Fruit fly (Drosophila melanogaster) whole organism, embryonic: ENCODE data around the gene CG33124.
A peak's percentile ranks its signal among the peaks of the same experiment; 100 is the strongest.

Source experiments
- CG10431 ChIP-seq: fragments of 200-800 bp; sonication (Bioruptor generic); optimal IDR thresholded peaks from 3 replicates; lab custom pipeline; 2018; ENCODE audit warnings: missing biosample characterization, mild to moderate bottlenecking, missing genetic modification characterization
- CG10462 ChIP-seq: fragments of 200-800 bp; sonication (Bioruptor generic); optimal IDR thresholded peaks from 2 replicates; lab custom pipeline; 2016; ENCODE audit warnings: missing biosample characterization, missing genetic modification characterization
- CG11398 ChIP-seq: fragments of 200-800 bp; sonication (Bioruptor generic); optimal IDR thresholded peaks from 2 replicates; lab custom pipeline; 2016; ENCODE audit warnings: missing biosample characterization, missing genetic modification characterization
- CG11560 ChIP-seq: fragments of 200-800 bp; sonication (Bioruptor generic); IDR thresholded peaks from 3 replicates; pipeline ENCODE4 v1.3.6; 2022; ENCODE audit warnings: missing biosample characterization, missing genetic modification characterization
- CG16813 ChIP-seq: fragments of 200-800 bp; sonication (Bioruptor generic); IDR thresholded peaks from 3 replicates; pipeline ENCODE4 v1.3.6; 2022; ENCODE audit warnings: missing biosample characterization, missing genetic modification characterization; ENCODE audit not compliant: partially characterized antibody
- CG17328 ChIP-seq: fragments of 200-800 bp; sonication (Bioruptor generic); IDR thresholded peaks from 2 replicates; pipeline ENCODE4 v1.3.6; 2022; ENCODE audit warnings: missing biosample characterization, missing genetic modification characterization
- CG17359 ChIP-seq: fragments of 200-800 bp; sonication (Bioruptor generic); optimal IDR thresholded peaks from 3 replicates; lab custom pipeline; 2018; ENCODE audit warnings: missing biosample characterization, mild to moderate bottlenecking, missing genetic modification characterization, moderate library complexity
- CG17829 ChIP-seq: fragments of 200-800 bp; optimal IDR thresholded peaks from 2 replicates; lab custom pipeline; 2019; ENCODE audit warnings: missing biosample characterization, mild to moderate bottlenecking, missing genetic modification characterization, moderate library complexity
- CG32532 ChIP-seq: fragments of 200-800 bp; sonication (Bioruptor generic); IDR thresholded peaks from 2 replicates; pipeline ENCODE4 v1.3.6; 2022; ENCODE audit warnings: missing biosample characterization, missing genetic modification characterization
- CG4360 ChIP-seq: fragments of 200-800 bp; sonication (Bioruptor generic); IDR thresholded peaks from 2 replicates; pipeline ENCODE4 v1.3.6; 2022; ENCODE audit warnings: missing biosample characterization, missing genetic modification characterization
- CG43689 ChIP-seq: fragments of 200-800 bp; sonication (Bioruptor generic); IDR thresholded peaks from 2 replicates; pipeline ENCODE4 v1.3.6; 2022; ENCODE audit warnings: missing biosample characterization, missing genetic modification characterization
- CG4404 ChIP-seq: fragments of 200-800 bp; sonication (Bioruptor generic); IDR thresholded peaks from 2 replicates; pipeline ENCODE4 v1.3.6; 2022; ENCODE audit warnings: missing biosample characterization, missing genetic modification characterization
- CG4854 ChIP-seq: fragments of 200-800 bp; sonication (Bioruptor generic); optimal IDR thresholded peaks from 2 replicates; lab custom pipeline; 2016; ENCODE audit warnings: missing biosample characterization, missing genetic modification characterization, inconsistent platforms
- CG7963 ChIP-seq: fragments of 200-800 bp; sonication (Bioruptor generic); IDR thresholded peaks from 3 replicates; pipeline ENCODE4 v1.3.6; 2022; ENCODE audit warnings: missing biosample characterization, missing genetic modification characterization; ENCODE audit not compliant: partially characterized antibody
- CG7987 ChIP-seq: fragments of 200-800 bp; sonication (Bioruptor generic); optimal IDR thresholded peaks from 2 replicates; lab custom pipeline; 2018; ENCODE audit warnings: missing biosample characterization, mild to moderate bottlenecking, missing genetic modification characterization, moderate library complexity
- CG9727 ChIP-seq: fragments of 200-800 bp; sonication (Bioruptor generic); optimal IDR thresholded peaks from 3 replicates; lab custom pipeline; 2017; ENCODE audit warnings: missing biosample characterization, mild to moderate bottlenecking, missing genetic modification characterization
- CG9876 ChIP-seq: fragments of 200-800 bp; sonication (Bioruptor generic); optimal IDR thresholded peaks from 2 replicates; lab custom pipeline; 2016; ENCODE audit warnings: missing biosample characterization, missing genetic modification characterization
- CoRest ChIP-seq: fragments of 200-800 bp; sonication (Bioruptor generic); optimal IDR thresholded peaks from 3 replicates; lab custom pipeline; 2018; ENCODE audit warnings: missing biosample characterization, mild to moderate bottlenecking, missing genetic modification characterization, moderate library complexity
- D ChIP-seq, 2 experiments: fragments of 200-800 bp in 1 of 2; fragments of >200 bp in 1 of 2; sonication (Bioruptor generic) in 1 of 2; optimal IDR thresholded peaks; 2 replicates in 1 of 2; 3 replicates in 1 of 2; lab custom pipeline; 2017; ENCODE audit warnings: mild to moderate bottlenecking in 1 of 2, missing biosample characterization in 1 of 2, missing genetic modification characterization in 1 of 2, missing genetic modification reagents in 1 of 2
- Dek ChIP-seq: fragments of 200-800 bp; sonication (Bioruptor generic); optimal IDR thresholded peaks from 3 replicates; lab custom pipeline; 2019; ENCODE audit warnings: missing biosample characterization, mild to moderate bottlenecking, missing genetic modification characterization, moderate library complexity
- Hr51 ChIP-seq, 2 experiments: fragments of 200-800 bp; sonication (Bioruptor generic); optimal IDR thresholded peaks; 2 replicates in 1 of 2; 3 replicates in 1 of 2; lab custom pipeline; 2016 to 2018; ENCODE audit warnings: missing biosample characterization in 2 of 2, missing genetic modification characterization in 2 of 2, mild to moderate bottlenecking in 1 of 2, moderate library complexity in 1 of 2
- Hr78 ChIP-seq, 2 experiments: fragments of 200-800 bp in 1 of 2; fragments of >200 bp in 1 of 2; sonication (Bioruptor generic) in 1 of 2; optimal IDR thresholded peaks; 2 replicates each; lab custom pipeline; 2017 to 2019; ENCODE audit warnings: missing biosample characterization in 2 of 2, missing genetic modification characterization in 2 of 2, mild to moderate bottlenecking in 1 of 2, moderate library complexity in 1 of 2
- Myb ChIP-seq: fragments of 200-800 bp; sonication (Bioruptor generic); optimal IDR thresholded peaks from 2 replicates; lab custom pipeline; 2016; ENCODE audit warnings: missing biosample characterization, missing genetic modification characterization
- Oli ChIP-seq: fragments of 200-800 bp; sonication (Bioruptor generic); optimal IDR thresholded peaks from 2 replicates; lab custom pipeline; 2018; ENCODE audit warnings: missing biosample characterization, mild to moderate bottlenecking, missing genetic modification characterization, moderate library complexity
- Ravus ChIP-seq: fragments of 200-800 bp; sonication (Bioruptor generic); IDR thresholded peaks from 2 replicates; pipeline ENCODE4 v1.3.6; 2022; ENCODE audit warnings: missing biosample characterization, missing genetic modification characterization
- Sox100B ChIP-seq: fragments of 200-800 bp; sonication (Bioruptor generic); optimal IDR thresholded peaks from 3 replicates; lab custom pipeline; 2018; ENCODE audit warnings: missing biosample characterization, mild to moderate bottlenecking, missing genetic modification characterization
- Stat92E ChIP-seq, 3 experiments: fragments of >200 bp in 2 of 3; fragments of 200-800 bp in 1 of 3; sonication (Bioruptor generic) in 1 of 3; optimal IDR thresholded peaks; 2 replicates each; lab custom pipeline; 2017 to 2019; ENCODE audit warnings: missing biosample characterization in 3 of 3, missing genetic modification characterization in 3 of 3, mild to moderate bottlenecking in 1 of 3, moderate library complexity in 1 of 3
- Vsx1 ChIP-seq: fragments of 200-800 bp; sonication (Bioruptor generic); optimal IDR thresholded peaks from 2 replicates; lab custom pipeline; 2017; ENCODE audit warnings: missing biosample characterization, mild to moderate bottlenecking, missing genetic modification characterization, missing genetic modification reagents
- dati ChIP-seq: fragments of 200-800 bp; sonication (Bioruptor generic); IDR thresholded peaks from 2 replicates; pipeline ENCODE4 v1.3.6; 2022; ENCODE audit warnings: missing biosample characterization, missing genetic modification characterization
- gem ChIP-seq: fragments of 200-800 bp; sonication (Bioruptor generic); optimal IDR thresholded peaks from 2 replicates; lab custom pipeline; 2019; ENCODE audit warnings: missing biosample characterization, mild to moderate bottlenecking, missing genetic modification characterization, moderate library complexity
- hb ChIP-seq: fragments of 200-800 bp; sonication (Bioruptor generic); IDR thresholded peaks from 3 replicates; pipeline ENCODE4 v1.3.6; 2022; ENCODE audit warnings: missing biosample characterization, missing genetic modification characterization; ENCODE audit not compliant: partially characterized antibody
- ind ChIP-seq: fragments of 200-800 bp; sonication (Bioruptor generic); optimal IDR thresholded peaks from 3 replicates; lab custom pipeline; 2016; ENCODE audit warnings: missing biosample characterization, missing genetic modification characterization
- jigr1 ChIP-seq: fragments of 200-800 bp; sonication (Bioruptor generic); IDR thresholded peaks from 3 replicates; pipeline ENCODE4 v1.3.6; 2022; ENCODE audit warnings: missing biosample characterization, missing genetic modification characterization
- lola ChIP-seq, 3 experiments: fragments of >200 bp in 2 of 3; fragments of 200-800 bp in 1 of 3; sonication (Bioruptor generic) in 1 of 3; optimal IDR thresholded peaks; 2 replicates each; lab custom pipeline; 2017 to 2019; ENCODE audit warnings: missing biosample characterization in 3 of 3, missing genetic modification characterization in 3 of 3, mild to moderate bottlenecking in 1 of 3, moderate library complexity in 1 of 3
- mam ChIP-seq: fragments of 200-800 bp; sonication (Bioruptor generic); optimal IDR thresholded peaks from 3 replicates; lab custom pipeline; 2016; ENCODE audit warnings: missing biosample characterization, missing genetic modification characterization
- pan ChIP-seq, 4 experiments: fragments of >200 bp in 3 of 4; fragments of 200-800 bp in 1 of 4; sonication (Bioruptor generic) in 1 of 4; optimal IDR thresholded peaks in 3 of 4; IDR thresholded peaks in 1 of 4; 2 replicates each; pipeline versions ENCODE4 v1.3.6 to Lab custom; 2017 to 2022; ENCODE audit warnings: missing biosample characterization in 2 of 4, missing genetic modification characterization in 2 of 4, mixed read lengths in 1 of 4
- psq ChIP-seq: fragments of 200-800 bp; sonication (Bioruptor generic); optimal IDR thresholded peaks from 2 replicates; lab custom pipeline; 2017; ENCODE audit warnings: missing biosample characterization, missing genetic modification characterization
- shn ChIP-seq: fragments of 200-800 bp; sonication (Bioruptor generic); optimal IDR thresholded peaks from 3 replicates; lab custom pipeline; 2016; ENCODE audit warnings: missing biosample characterization, missing genetic modification characterization
- sisA ChIP-seq: fragments of 200-800 bp; sonication (Bioruptor generic); IDR thresholded peaks from 2 replicates; pipeline ENCODE4 v1.3.6; 2022; ENCODE audit warnings: missing biosample characterization, missing genetic modification characterization
- slp2 ChIP-seq: fragments of 200-800 bp; sonication (Bioruptor generic); optimal IDR thresholded peaks from 2 replicates; lab custom pipeline; 2016; ENCODE audit warnings: missing biosample characterization, missing genetic modification characterization
- sqz ChIP-seq: fragments of 200-800 bp; sonication (Bioruptor generic); optimal IDR thresholded peaks from 3 replicates; lab custom pipeline; 2018; ENCODE audit warnings: missing biosample characterization, mild to moderate bottlenecking, missing genetic modification characterization
- ssp ChIP-seq: fragments of 200-800 bp; sonication (Bioruptor generic); IDR thresholded peaks from 2 replicates; pipeline ENCODE4 v1.3.6; 2022; ENCODE audit warnings: missing biosample characterization, missing genetic modification characterization
- tin ChIP-seq: fragments of 200-800 bp; sonication (Bioruptor generic); optimal IDR thresholded peaks from 3 replicates; lab custom pipeline; 2016; ENCODE audit warnings: missing biosample characterization, missing genetic modification characterization
- tio ChIP-seq: fragments of 200-800 bp; sonication (Bioruptor generic); optimal IDR thresholded peaks from 2 replicates; lab custom pipeline; 2017; ENCODE audit warnings: missing biosample characterization, missing genetic modification characterization, inconsistent platforms
- twi ChIP-seq: fragments of 200-800 bp; optimal IDR thresholded peaks from 2 replicates; lab custom pipeline; 2019; ENCODE audit warnings: missing biosample characterization, mild to moderate bottlenecking, missing genetic modification characterization, moderate library complexity
- tx ChIP-seq: fragments of 200-800 bp; sonication (Bioruptor generic); optimal IDR thresholded peaks from 2 replicates; lab custom pipeline; 2016; ENCODE audit warnings: missing biosample characterization, missing genetic modification characterization
- vnd ChIP-seq: fragments of 200-800 bp; sonication (Bioruptor generic); IDR thresholded peaks from 3 replicates; pipeline ENCODE4 v1.3.6; 2022; ENCODE audit warnings: missing biosample characterization, missing genetic modification characterization; ENCODE audit not compliant: partially characterized antibody
- zen2 ChIP-seq: fragments of 200-800 bp; sonication (Bioruptor generic); IDR thresholded peaks from 3 replicates; pipeline ENCODE4 v1.3.6; 2022; ENCODE audit warnings: missing biosample characterization, missing genetic modification characterization; ENCODE audit not compliant: partially characterized antibody

The CG33124 gene

dm6 chr2L:2227316-2227715, 18.4 kb upstream of the CG33124 start (continued):
- no peak for TF ChIP-seq slp2 (GFP tag; lab: Kevin White, UChicago)
- no peak for TF ChIP-seq lola (GFP tag; optimal IDR thresholded peaks at IDR 0.05; lab: Kevin White, UChicago)
- peak in 1 of 2 experiments; percentile 14 for TF ChIP-seq Hr51 (GFP tag; optimal IDR thresholded peaks at IDR 0.05; lab: Kevin White, UChicago)
- peak; percentile 35 for TF ChIP-seq tin (GFP tag; lab: Kevin White, UChicago)
- peak; percentile 21 for TF ChIP-seq CoRest (tag; lab: Kevin White, UChicago)
- TF ChIP-seq sqz: no peak
- TF ChIP-seq CG43689 (GFP tag; lab: Robert Waterston, UW): no peak
- TF ChIP-seq mam (GFP tag; lab: Kevin White, UChicago): peak; percentile 6
- no peak for TF ChIP-seq vnd (GFP tag; lab: Robert Waterston, UW)
- TF ChIP-seq CG17829 (tag; lab: Kevin White, UChicago): no peak
- TF ChIP-seq Vsx1 (GFP tag; lab: Kevin White, UChicago): no peak
- TF ChIP-seq ssp (GFP tag; lab: Robert Waterston, UW): 0 out of 2 replicates have a peak, but pooled peaks have one; percentile 13
- TF ChIP-seq Hr78 (GFP tag; optimal IDR thresholded peaks at IDR 0.05; lab: Kevin White, UChicago): peak in 1 of 2 experiments; percentile 37
- no peak for TF ChIP-seq D (optimal IDR thresholded peaks at IDR 0.05; lab: Kevin White, UChicago)
- TF ChIP-seq D (GFP tag; optimal IDR thresholded peaks at IDR 0.05; lab: Kevin White, UChicago): peak; percentile 0
- no peak for TF ChIP-seq twi (tag; lab: Kevin White, UChicago)
- no peak for TF ChIP-seq CG16813 (GFP tag; lab: Robert Waterston, UW)
- peak; percentile 49 for TF ChIP-seq ind
- TF ChIP-seq jigr1 (GFP tag; lab: Robert Waterston, UW): no peak
- TF ChIP-seq hb (GFP tag; lab: Robert Waterston, UW): no peak
- TF ChIP-seq CG4854 (GFP tag; lab: Kevin White, UChicago): no peak
- TF ChIP-seq tio (GFP tag; lab: Kevin White, UChicago): no peak
- TF ChIP-seq CG10431: no peak
- no peak for TF ChIP-seq pan (optimal IDR thresholded peaks at IDR 0.05; lab: Kevin White, UChicago)
- TF ChIP-seq pan (GFP tag; optimal IDR thresholded peaks at IDR 0.05 in 1 of 2, IDR thresholded peaks at IDR 0.05 in 1 of 2): peak in 1 of 2 experiments; percentile 63
- peak; percentile 29; the same call in 1 of the 2 replicates for TF ChIP-seq CG32532 (GFP tag; lab: Robert Waterston, UW)
- TF ChIP-seq CG9727 (GFP tag; lab: Kevin White, UChicago): no peak
- TF ChIP-seq CG11560 (tag; lab: Robert Waterston, UW): no peak
- TF ChIP-seq zen2 (GFP tag; lab: Robert Waterston, UW): no peak
- TF ChIP-seq CG4404 (GFP tag; lab: Robert Waterston, UW): no peak
- TF ChIP-seq CG7987 (GFP tag; lab: Kevin White, UChicago): no peak
- TF ChIP-seq CG17359 (tag; lab: Kevin White, UChicago): peak; percentile 65
- TF ChIP-seq CG4360: no peak
- TF ChIP-seq CG17328 (GFP tag; lab: Robert Waterston, UW): peak; percentile 74
- no peak for TF ChIP-seq Myb (GFP tag; lab: Kevin White, UChicago)
- TF ChIP-seq dati (GFP tag; lab: Robert Waterston, UW): no peak; the same call in 1 of the 2 replicates
- TF ChIP-seq psq: no peak
- TF ChIP-seq gem (tag; lab: Kevin White, UChicago): peak; percentile 69
- peak; percentile 23 for TF ChIP-seq CG9876 (GFP tag; lab: Kevin White, UChicago)
- TF ChIP-seq CG11398 (GFP tag; lab: Kevin White, UChicago): peak; percentile 41
- peak; percentile 59; the same call in 1 of the 2 replicates for TF ChIP-seq sisA (GFP tag; lab: Robert Waterston, UW)
- TF ChIP-seq Dek (tag; lab: Kevin White, UChicago): no peak
- TF ChIP-seq CG10462 (GFP tag; lab: Kevin White, UChicago): no peak
- no peak for TF ChIP-seq Stat92E (GFP tag; optimal IDR thresholded peaks at IDR 0.05; lab: Kevin White, UChicago)
- peak; percentile 47 for TF ChIP-seq Sox100B
- TF ChIP-seq CG7963 (GFP tag; lab: Robert Waterston, UW): no peak
- no peak for TF ChIP-seq Ravus
- TF ChIP-seq shn (GFP tag; lab: Kevin White, UChicago): peak; percentile 34
- peak; percentile 64 for TF ChIP-seq Oli (tag; lab: Kevin White, UChicago)
- no peak for TF ChIP-seq tx
